Worm (Caenorhabditis elegans) whole organism, midembryonic: ENCODE results near the gene clec-224.

Experiments
- cog-1 ChIP-seq: sonication (generic microtip); optimal IDR thresholded peaks from 2 replicates; lab custom pipeline; 2016; ENCODE audit warnings: missing genetic modification characterization, missing compliant biosample characterization
- flt-1 ChIP-seq: fragments of 200-800 bp; sonication (Bioruptor generic); IDR thresholded peaks from 2 replicates; pipeline ENCODE4 v1.3.6; 2022; ENCODE audit warnings: missing genetic modification characterization, missing compliant biosample characterization
- klf-2 ChIP-seq: fragments of 200-800 bp; sonication (Bioruptor generic); conservative IDR thresholded peaks from 2 replicates; pipeline ENCODE4 v1.3.6; 2022; ENCODE audit warnings: missing genetic modification reagents, missing genetic modification characterization, missing compliant biosample characterization
- ref-1 ChIP-seq: fragments of 200-800 bp; sonication (Bioruptor generic); conservative IDR thresholded peaks from 2 replicates; pipeline ENCODE4 v1.3.6; 2022; ENCODE audit warnings: missing genetic modification reagents, missing genetic modification characterization, missing compliant biosample characterization
- ztf-29 ChIP-seq: fragments of 200-800 bp; sonication (Bioruptor generic); IDR thresholded peaks from 2 replicates; pipeline ENCODE4 v1.3.6; 2022; ENCODE audit warnings: missing genetic modification reagents, missing genetic modification characterization, missing compliant biosample characterization

DNA sequence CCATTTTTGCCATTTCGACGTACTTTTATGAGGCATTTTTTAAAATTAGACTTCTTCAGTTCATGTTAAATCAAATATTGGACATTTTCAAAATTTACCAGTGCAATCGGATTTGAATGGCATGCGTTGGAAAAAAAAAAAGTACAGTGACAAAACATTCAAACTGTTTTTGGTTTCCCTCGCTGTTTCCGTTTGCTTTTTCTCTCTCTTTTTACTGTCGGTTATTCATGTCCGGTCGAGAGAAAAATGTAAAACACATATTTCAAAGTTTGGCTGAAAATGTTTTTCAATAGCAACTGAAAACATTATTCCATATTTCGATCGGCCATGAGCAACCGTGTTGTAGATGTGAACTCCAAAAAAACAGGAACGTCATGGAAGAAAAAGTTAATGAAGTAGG lies 38.6 kb downstream of the clec-224 start, which contains the start of gene C27A7.3:
- TF ChIP-seq flt-1 (GFP tag; lab: Robert Waterston, UW) (no peak), ztf-29 (GFP tag; lab: Robert Waterston, UW) (no peak), ref-1 (GFP tag; lab: Robert Waterston, UW) (no peak), klf-2 (GFP tag; lab: Robert Waterston, UW) (no peak), cog-1 (tag; lab: Kevin White, UChicago) (no peak)
